Fruit fly (Drosophila melanogaster) whole organism, pupa: ENCODE results near the gene CG44325.

Experiments used
- CG10348 ChIP-seq: fragments of 200-800 bp; sonication (Bioruptor generic); IDR thresholded peaks from 2 replicates; pipeline ENCODE4 v1.3.6; 2022; ENCODE audit warnings: missing biosample characterization, missing genetic modification characterization
- CG13204 ChIP-seq: fragments of 200-800 bp; sonication (Bioruptor generic); optimal IDR thresholded peaks from 2 replicates; lab custom pipeline; 2018; ENCODE audit warnings: missing biosample characterization, mild to moderate bottlenecking, missing genetic modification characterization, moderate library complexity
- CG15710 ChIP-seq: fragments of 200-800 bp; sonication (Bioruptor generic); optimal IDR thresholded peaks from 2 replicates; lab custom pipeline; 2018; ENCODE audit warnings: missing biosample characterization, mild to moderate bottlenecking, missing genetic modification characterization, moderate library complexity
- CG34367 ChIP-seq: fragments of 200-800 bp; sonication (Bioruptor generic); optimal IDR thresholded peaks from 2 replicates; lab custom pipeline; 2018; ENCODE audit warnings: missing biosample characterization, mild to moderate bottlenecking, missing genetic modification characterization
- CG8301 ChIP-seq: fragments of 200-800 bp; sonication (Bioruptor generic); optimal IDR thresholded peaks from 2 replicates; lab custom pipeline; 2018; ENCODE audit warnings: missing biosample characterization, mild to moderate bottlenecking, missing genetic modification characterization
- CG9948 ChIP-seq: fragments of 200-800 bp; sonication (Bioruptor generic); optimal IDR thresholded peaks from 2 replicates; lab custom pipeline; 2018; ENCODE audit warnings: missing biosample characterization, mild to moderate bottlenecking, missing genetic modification characterization, moderate library complexity
- D1 ChIP-seq: fragments of 200-800 bp; sonication (Bioruptor generic); optimal IDR thresholded peaks from 2 replicates; lab custom pipeline; 2018; ENCODE audit warnings: missing biosample characterization, mild to moderate bottlenecking, missing genetic modification characterization, moderate library complexity
- EcR ChIP-seq: fragments of 200-800 bp; sonication (Bioruptor generic); optimal IDR thresholded peaks from 3 replicates; lab custom pipeline; 2019; ENCODE audit warnings: missing biosample characterization, missing genetic modification characterization, mild to moderate bottlenecking, moderate library complexity, missing genetic modification reagents
- Pif1A ChIP-seq: fragments of 200-800 bp; sonication (Bioruptor generic); optimal IDR thresholded peaks from 3 replicates; lab custom pipeline; 2016; ENCODE audit warnings: missing biosample characterization, missing genetic modification characterization
- Snoo ChIP-seq: fragments of 200-800 bp; sonication (Bioruptor generic); optimal IDR thresholded peaks from 3 replicates; lab custom pipeline; 2017; ENCODE audit warnings: missing biosample characterization, mild to moderate bottlenecking, missing genetic modification characterization, inconsistent platforms
- fd96Ca ChIP-seq: fragments of 200-800 bp; sonication (Bioruptor generic); IDR thresholded peaks from 3 replicates; pipeline ENCODE4 v1.3.6; 2022; ENCODE audit warnings: missing biosample characterization, missing genetic modification characterization
- gl ChIP-seq: fragments of 200-800 bp; sonication (Bioruptor generic); optimal IDR thresholded peaks from 2 replicates; lab custom pipeline; 2018; ENCODE audit warnings: missing biosample characterization, mild to moderate bottlenecking, missing genetic modification characterization
- rn ChIP-seq: fragments of 200-800 bp; sonication (Bioruptor generic); IDR thresholded peaks from 2 replicates; pipeline ENCODE4 v1.3.6; 2022; ENCODE audit warnings: missing biosample characterization, missing genetic modification characterization

dm6 chrX:9118961-9119633 is 40.8 kb upstream of the CG44325 start:
- no peak for TF ChIP-seq EcR
- TF ChIP-seq Pif1A (GFP tag; lab: Kevin White, UChicago) = no peak
- TF ChIP-seq D1 = no peak
- no peak for TF ChIP-seq CG34367 (tag; lab: Kevin White, UChicago)
- TF ChIP-seq CG15710 = no peak
- no peak for TF ChIP-seq rn
- TF ChIP-seq CG8301 (tag; lab: Kevin White, UChicago) = peak; percentile 45
- TF ChIP-seq CG9948 (tag; lab: Kevin White, UChicago) = no peak
- TF ChIP-seq Snoo (tag; lab: Kevin White, UChicago) = no peak
- no peak for TF ChIP-seq gl (tag; lab: Kevin White, UChicago)
- no peak for TF ChIP-seq CG10348 (GFP tag; lab: Robert Waterston, UW)
- TF ChIP-seq fd96Ca (GFP tag; lab: Robert Waterston, UW) = peak; percentile 46; the same call in 1 of the 3 replicates
- TF ChIP-seq CG13204 = no peak
